Worm (Caenorhabditis elegans) whole organism, L1 larva: ENCODE data around the gene hrg-6.
A peak's percentile ranks its signal among the peaks of the same experiment; 100 is the strongest.
"Not testable (repeated sequence)": the region's sequence is repeated elsewhere in the genome, so short reads cannot be mapped to it uniquely, and the experiment has no call there.

Experiments used
- C16A3.4 ChIP-seq: fragments of 150-350 bp; optimal IDR thresholded peaks from 2 replicates; lab custom pipeline; 2014; ENCODE audit warnings: missing biosample characterization, missing genetic modification characterization
- C34B4.2 ChIP-seq: sonication (generic microtip); optimal IDR thresholded peaks from 2 replicates; lab custom pipeline; 2017; ENCODE audit warnings: mild to moderate bottlenecking, missing genetic modification characterization, missing compliant biosample characterization
- F16B12.6 ChIP-seq: fragments of 150-350 bp; optimal IDR thresholded peaks from 2 replicates; lab custom pipeline; 2014; ENCODE audit warnings: missing biosample characterization, missing genetic modification characterization
- Y116A8C.19 ChIP-seq: sonication (generic microtip); optimal IDR thresholded peaks from 2 replicates; lab custom pipeline; 2016; ENCODE audit warnings: missing compliant biosample characterization, missing genetic modification characterization, borderline replicate concordance
- ama-1 ChIP-seq: fragments of 150-350 bp; optimal IDR thresholded peaks from 2 replicates; lab custom pipeline; 2014
- blmp-1 ChIP-seq: fragments of 150-350 bp; optimal IDR thresholded peaks from 2 replicates; lab custom pipeline; 2014; ENCODE audit warnings: missing biosample characterization, missing genetic modification characterization
- ceh-63 ChIP-seq: fragments of 200-800 bp; sonication (Bioruptor generic); optimal IDR thresholded peaks from 2 replicates; lab custom pipeline; 2018; ENCODE audit warnings: mild to moderate bottlenecking, missing genetic modification characterization, missing compliant biosample characterization
- ceh-82 ChIP-seq, 3 experiments: fragments of 150-350 bp in 1 of 3; sonication (generic microtip) in 2 of 3; optimal IDR thresholded peaks; 2 replicates each; lab custom pipeline; 2014 to 2017; ENCODE audit warnings: missing biosample characterization in 3 of 3, missing genetic modification characterization in 3 of 3
- ceh-90 ChIP-seq: sonication (generic microtip); optimal IDR thresholded peaks from 2 replicates; lab custom pipeline; 2016; ENCODE audit warnings: missing genetic modification characterization, missing compliant biosample characterization
- dsc-1 ChIP-seq: sonication (generic microtip); optimal IDR thresholded peaks from 2 replicates; lab custom pipeline; 2016; ENCODE audit warnings: mild to moderate bottlenecking, missing genetic modification characterization, missing compliant biosample characterization
- efl-1 ChIP-seq, 4 experiments: fragments of 150-350 bp; optimal IDR thresholded peaks in 3 of 4; peaks in 1 of 4; 1 replicate in 1 of 4; 2 replicates in 3 of 4; lab custom pipeline; 2014; ENCODE audit warnings: missing biosample characterization in 2 of 4, missing genetic modification characterization in 2 of 4, missing genetic modification reagents in 2 of 4
- efl-3 ChIP-seq: fragments of 200-800 bp; sonication (Bioruptor generic); optimal IDR thresholded peaks from 2 replicates; lab custom pipeline; 2018; ENCODE audit warnings: mild to moderate bottlenecking, missing genetic modification characterization, missing compliant biosample characterization
- elt-3 ChIP-seq, 6 experiments: fragments of 150-350 bp in 1 of 6; sonication (generic microtip); optimal IDR thresholded peaks; 2 replicates each; lab custom pipeline; 2017 to 2018; ENCODE audit warnings: missing biosample characterization in 6 of 6, missing genetic modification characterization in 6 of 6, inconsistent platforms in 1 of 6
- grh-1 ChIP-seq: fragments of 200-800 bp; sonication (Bioruptor generic); IDR thresholded peaks from 2 replicates; pipeline ENCODE4 v1.3.6; 2022; ENCODE audit warnings: missing genetic modification reagents, missing genetic modification characterization, missing compliant biosample characterization
- isw-1 ChIP-seq: fragments of 200-800 bp; sonication (Bioruptor generic); IDR thresholded peaks from 2 replicates; pipeline ENCODE4 v1.3.6; 2022; ENCODE audit warnings: missing genetic modification characterization, missing compliant biosample characterization
- lin-14 ChIP-seq: fragments of 200-800 bp; sonication (Bioruptor generic); optimal IDR thresholded peaks from 2 replicates; lab custom pipeline; 2018; ENCODE audit warnings: mild to moderate bottlenecking, missing genetic modification characterization, moderate library complexity, missing compliant biosample characterization
- lin-15B ChIP-seq: fragments of 150-350 bp; sonication (generic microtip); optimal IDR thresholded peaks from 3 replicates; lab custom pipeline; 2014; ENCODE audit warnings: missing biosample characterization, missing genetic modification characterization
- lin-35 ChIP-seq, 2 experiments: fragments of 150-350 bp; optimal IDR thresholded peaks; 2 replicates each; lab custom pipeline; 2014; ENCODE audit warnings: missing biosample characterization in 2 of 2, missing genetic modification characterization in 2 of 2, missing genetic modification reagents in 2 of 2
- lin-39 ChIP-seq: fragments of 150-350 bp; optimal IDR thresholded peaks from 2 replicates; lab custom pipeline; 2014; ENCODE audit warnings: missing biosample characterization, missing genetic modification reagents, missing genetic modification characterization
- lir-3 ChIP-seq: sonication (generic microtip); optimal IDR thresholded peaks from 2 replicates; lab custom pipeline; 2016; ENCODE audit warnings: mild to moderate bottlenecking, missing genetic modification characterization, moderate library complexity, missing compliant biosample characterization; ENCODE audit not compliant: poor library complexity
- lsy-2 ChIP-seq, 2 experiments: fragments of 150-350 bp; optimal IDR thresholded peaks; 2 replicates each; lab custom pipeline; 2014; ENCODE audit warnings: missing biosample characterization in 2 of 2, missing genetic modification characterization in 2 of 2
- mab-9 ChIP-seq: fragments of 200-800 bp; sonication (Bioruptor generic); IDR thresholded peaks from 2 replicates; pipeline ENCODE4 v1.3.6; 2022; ENCODE audit warnings: missing genetic modification reagents, missing genetic modification characterization, missing compliant biosample characterization
- mdl-1 ChIP-seq, 2 experiments: fragments of 150-350 bp; optimal IDR thresholded peaks; 2 replicates each; lab custom pipeline; 2014 to 2017; ENCODE audit warnings: missing biosample characterization in 2 of 2, missing genetic modification characterization in 2 of 2, inconsistent platforms in 1 of 2
- mep-1 ChIP-seq: fragments of 150-350 bp; optimal IDR thresholded peaks from 2 replicates; lab custom pipeline; 2014; ENCODE audit warnings: missing biosample characterization, missing genetic modification characterization
- nhr-19 ChIP-seq: fragments of 200-800 bp; sonication (Bioruptor generic); conservative IDR thresholded peaks from 2 replicates; pipeline ENCODE4 v1.3.6; 2022; ENCODE audit warnings: missing genetic modification characterization, missing compliant biosample characterization
- nhr-237 ChIP-seq: fragments of 150-350 bp; optimal IDR thresholded peaks from 2 replicates; lab custom pipeline; 2014; ENCODE audit warnings: missing biosample characterization, missing genetic modification characterization
- pag-3 ChIP-seq: sonication (generic microtip); optimal IDR thresholded peaks from 2 replicates; lab custom pipeline; 2017; ENCODE audit warnings: missing genetic modification characterization, mild to moderate bottlenecking, missing compliant biosample characterization, antibody characterized with exemption, borderline replicate concordance; ENCODE audit not compliant: insufficient read depth
- pax-3 ChIP-seq: fragments of 200-800 bp; sonication (Bioruptor generic); optimal IDR thresholded peaks from 2 replicates; lab custom pipeline; 2018; ENCODE audit warnings: mild to moderate bottlenecking, missing genetic modification characterization, moderate library complexity, missing compliant biosample characterization
- pqm-1 ChIP-seq: sonication (generic microtip); optimal IDR thresholded peaks from 3 replicates; lab custom pipeline; 2017; ENCODE audit warnings: missing biosample characterization, missing genetic modification characterization
- rnt-1 ChIP-seq: sonication (generic microtip); optimal IDR thresholded peaks from 2 replicates; lab custom pipeline; 2016; ENCODE audit warnings: mild to moderate bottlenecking, missing genetic modification characterization, moderate library complexity, missing compliant biosample characterization
- snu-23 ChIP-seq: sonication (generic microtip); optimal IDR thresholded peaks from 2 replicates; lab custom pipeline; 2016; ENCODE audit warnings: missing genetic modification characterization, missing compliant biosample characterization
- unc-130 ChIP-seq: fragments of 150-350 bp; optimal IDR thresholded peaks from 2 replicates; lab custom pipeline; 2017; ENCODE audit warnings: missing biosample characterization, missing genetic modification characterization, inconsistent platforms
- unc-30 ChIP-seq: sonication (generic microtip); optimal IDR thresholded peaks from 2 replicates; lab custom pipeline; 2017; ENCODE audit warnings: missing biosample characterization, missing genetic modification characterization
- unc-62 ChIP-seq: fragments of 150-350 bp; optimal IDR thresholded peaks from 2 replicates; lab custom pipeline; 2014; ENCODE audit warnings: missing biosample characterization, missing genetic modification reagents, missing genetic modification characterization
- unc-98 ChIP-seq: fragments of 200-800 bp; sonication (Bioruptor generic); IDR thresholded peaks from 2 replicates; pipeline ENCODE4 v1.3.6; 2022; ENCODE audit warnings: missing genetic modification characterization, missing compliant biosample characterization
- zip-4 ChIP-seq: fragments of 200-800 bp; sonication (Bioruptor generic); optimal IDR thresholded peaks from 2 replicates; lab custom pipeline; 2018; ENCODE audit warnings: mild to moderate bottlenecking, missing genetic modification characterization, moderate library complexity, missing compliant biosample characterization
- ztf-11 ChIP-seq, 2 experiments: sonication (generic microtip); optimal IDR thresholded peaks; 2 replicates each; lab custom pipeline; 2016 to 2017; ENCODE audit warnings: missing genetic modification characterization in 2 of 2, missing biosample characterization in 1 of 2, missing compliant biosample characterization in 1 of 2

The hrg-6 gene

ce11 chrIV:11032288-11032687, at the start of gene hrg-6:
Gene hrg-6, plus strand, starts transcription at chrIV:11032588.
- TF ChIP-seq efl-1 (optimal IDR thresholded peaks at IDR 0.05; lab: Kevin White, UChicago) (no peak), efl-1 (GFP tag; optimal IDR thresholded peaks at IDR 0.05 in 1 of 2; lab: Kevin White, UChicago) (peak in 1 of 2 experiments; percentile 78), blmp-1 (no peak), F16B12.6 (tag; lab: Kevin White, UChicago) (no peak)

DNA sequence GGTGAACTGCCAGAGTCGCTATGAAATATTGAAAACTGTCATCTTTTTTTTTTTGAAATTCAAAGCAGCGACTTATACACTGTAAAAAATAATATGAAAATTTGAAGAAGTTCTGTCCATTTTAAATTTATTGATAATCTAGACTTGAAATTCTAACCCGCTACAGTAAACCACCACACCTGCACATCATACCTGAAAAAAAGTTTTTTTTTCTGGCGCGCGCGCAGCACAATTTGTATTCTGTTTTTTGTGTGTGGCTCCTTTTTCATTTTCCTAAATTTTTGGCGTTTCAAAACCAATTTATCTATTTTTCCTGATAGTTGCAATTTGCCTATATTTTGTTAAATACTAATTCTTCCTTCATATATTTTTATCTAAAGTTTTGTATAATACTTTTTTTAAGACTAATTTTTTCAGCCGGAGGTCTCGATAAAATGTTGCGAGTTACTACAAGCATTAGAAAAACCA, 46.8 kb upstream of the hrg-6 start, which contains the start of gene cyb-2.1:
Gene cyb-2.1 (plus strand): TSS at position 418 of the 468 bp plus-strand sequence.
- no peak for TF ChIP-seq pax-3 (tag; lab: Kevin White, UChicago)
- no peak for TF ChIP-seq isw-1 (GFP tag; lab: Robert Waterston, UW)
- no peak for TF ChIP-seq pqm-1 (tag; lab: Kevin White, UChicago)
- no peak for TF ChIP-seq efl-1 (optimal IDR thresholded peaks at IDR 0.05; lab: Kevin White, UChicago)
- no peak for TF ChIP-seq efl-1 (GFP tag; optimal IDR thresholded peaks at IDR 0.05 in 1 of 2; lab: Kevin White, UChicago)
- no peak for TF ChIP-seq ceh-90
- no peak for TF ChIP-seq dsc-1
- TF ChIP-seq rnt-1: no peak
- TF ChIP-seq lir-3 (tag; lab: Kevin White, UChicago): no peak
- TF ChIP-seq C16A3.4: no peak
- TF ChIP-seq ama-1 (lab: Kevin White, UChicago): no peak
- TF ChIP-seq ztf-11 (tag; optimal IDR thresholded peaks at IDR 0.05; lab: Kevin White, UChicago): no peak

DNA sequence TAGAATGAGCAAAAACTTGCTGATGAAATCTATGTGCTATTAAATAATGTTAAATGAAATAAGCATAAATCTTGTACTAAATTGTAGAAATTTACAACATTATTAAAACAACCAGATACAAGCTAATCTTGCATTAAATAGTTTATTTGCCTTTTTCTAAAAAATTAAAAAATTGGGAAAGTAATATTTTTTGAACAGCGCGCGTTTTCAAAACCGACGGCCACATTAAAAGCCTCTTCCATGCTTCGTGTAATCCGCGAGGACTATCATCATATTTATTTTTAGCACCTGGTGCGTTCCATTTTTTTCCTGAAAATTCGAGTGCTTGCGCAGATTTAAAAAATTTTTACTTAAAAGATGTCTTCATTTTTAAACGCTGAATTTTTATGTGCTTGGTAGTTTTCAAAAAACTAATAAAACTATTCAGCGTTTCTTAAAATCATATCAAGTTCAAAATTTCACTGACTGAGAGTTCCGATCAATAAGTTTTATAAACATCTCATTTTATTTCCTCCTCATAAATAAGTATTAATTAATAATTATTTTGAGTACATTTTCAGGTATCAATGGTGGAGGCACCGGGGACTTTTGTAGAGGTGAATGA, 44.9 kb upstream of the hrg-6 start, which contains the start of gene Y43E12A.3:
Gene Y43E12A.3 (plus strand): TSS at position 554 of the 604 bp plus-strand sequence.
- TF ChIP-seq nhr-19; ztf-11 (tag; optimal IDR thresholded peaks at IDR 0.05; lab: Kevin White, UChicago); nhr-237: not testable (repeated sequence)

- TF ChIP-seq lin-15B (tag; lab: Kevin White, UChicago): no peak
- no peak for TF ChIP-seq efl-1 (optimal IDR thresholded peaks at IDR 0.05; lab: Kevin White, UChicago)
- no peak for TF ChIP-seq efl-1 (GFP tag; optimal IDR thresholded peaks at IDR 0.05 in 1 of 2; lab: Kevin White, UChicago)
- TF ChIP-seq unc-98: no peak
- no peak for TF ChIP-seq lin-35 (GFP tag; optimal IDR thresholded peaks at IDR 0.05; lab: Kevin White, UChicago)
- TF ChIP-seq ceh-63: no peak
- no peak for TF ChIP-seq zip-4
- TF ChIP-seq lin-39 (tag; lab: Kevin White, UChicago): no peak
- no peak for TF ChIP-seq mep-1 (tag; lab: Kevin White, UChicago)
- no peak for TF ChIP-seq pag-3
- TF ChIP-seq C34B4.2 (tag; lab: Kevin White, UChicago): no peak
- no peak for TF ChIP-seq mab-9
- no peak for TF ChIP-seq lin-14 (GFP tag; lab: Kevin White, UChicago)
- no peak for TF ChIP-seq lsy-2 (tag; optimal IDR thresholded peaks at IDR 0.05; lab: Kevin White, UChicago)
- TF ChIP-seq Y116A8C.19 (tag; lab: Kevin White, UChicago): no peak
- TF ChIP-seq C16A3.4: no peak
- TF ChIP-seq ceh-82 (tag; optimal IDR thresholded peaks at IDR 0.05; lab: Kevin White, UChicago): no peak
- TF ChIP-seq efl-3 (GFP tag; lab: Kevin White, UChicago): no peak
- no peak for TF ChIP-seq ztf-11 (tag; optimal IDR thresholded peaks at IDR 0.05; lab: Kevin White, UChicago)
- TF ChIP-seq lir-3 (tag; lab: Kevin White, UChicago): no peak
- TF ChIP-seq nhr-19: no peak
Measured at ce11 chrIV:10990699-10991098, 41.7 kb upstream of the hrg-6 start, which contains the start of gene F13H10.5. Gene F13H10.5, plus strand, starts transcription at chrIV:10990999.

DNA sequence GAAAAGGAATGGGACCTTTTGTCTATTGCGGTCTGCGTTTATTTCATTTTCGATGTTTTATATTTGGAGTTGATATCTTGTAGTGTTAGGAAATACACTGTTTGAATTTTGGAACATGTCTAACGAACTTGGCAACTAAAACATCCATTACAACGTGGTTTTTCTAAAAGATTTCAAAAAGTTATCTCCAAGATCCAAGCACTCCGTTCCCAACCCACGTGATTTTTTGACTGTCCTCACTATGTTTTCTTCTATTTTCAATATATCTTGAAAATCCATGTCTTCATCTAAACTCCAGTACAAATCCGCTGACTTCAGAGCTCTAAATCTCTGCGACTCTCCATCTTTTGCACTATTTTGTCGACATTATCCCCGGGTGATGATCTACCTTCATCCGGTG, 30.8 kb upstream of the hrg-6 start, which contains the start of gene F13H10.9:
Gene F13H10.9 (plus strand): TSS at position 301 of the 400 bp plus-strand sequence.
- TF ChIP-seq grh-1 (no peak), elt-3 (tag; optimal IDR thresholded peaks at IDR 0.05; lab: Kevin White, UChicago) (no peak), unc-130 (tag; lab: Kevin White, UChicago) (no peak), mdl-1 (tag; optimal IDR thresholded peaks at IDR 0.05; lab: Kevin White, UChicago) (no peak), unc-30 (tag; lab: Kevin White, UChicago) (no peak), snu-23 (no peak), lir-3 (tag; lab: Kevin White, UChicago) (no peak), unc-62 (GFP tag; lab: Kevin White, UChicago) (no peak)
